Worm (Caenorhabditis elegans): ENCODE measurements around the gene gst-6.
"Not testable (repeated sequence)": the region's sequence is repeated elsewhere in the genome, so short reads cannot be mapped to it uniquely, and the experiment has no call there.

Gene gst-6

ce11 chrII:4879629-4880028 lies at the start of gene gst-6:
Gene gst-6, plus strand, starts transcription at chrII:4879891.
- no peak for TF ChIP-seq T22C8.4 (GFP tag; IDR thresholded peaks at IDR 0.05)

- TF ChIP-seq ztf-23 (GFP tag; IDR thresholded peaks at IDR 0.05) (no peak), cog-1 (tag; optimal IDR thresholded peaks at IDR 0.05) (no peak), med-1 (GFP tag; optimal IDR thresholded peaks at IDR 0.05; ENCODE audit: insufficient read depth) (no peak), ztf-29 (GFP tag; IDR thresholded peaks at IDR 0.05) (no peak), flt-1 (GFP tag; IDR thresholded peaks at IDR 0.05) (no peak), klf-2 (GFP tag; conservative IDR thresholded peaks at IDR 0.05) (no peak), T22C8.4 (GFP tag; IDR thresholded peaks at IDR 0.05) (no peak)
Observed at ce11 chrII:4834761-4835160, 44.9 kb upstream of the gst-6 start, which contains the start of the genes C33F10.11 and C33F10.1. Gene C33F10.11, minus strand, starts transcription at chrII:4834861. Gene C33F10.1, plus strand, starts transcription at chrII:4835023.

ce11 chrII:4837659-4838058 lies 42.0 kb upstream of the gst-6 start, which contains the start of gene C33F10.12:
Gene C33F10.12, minus strand, starts transcription at chrII:4837759.
- TF ChIP-seq med-1 (GFP tag; optimal IDR thresholded peaks at IDR 0.05; ENCODE audit: insufficient read depth) (no peak), cog-1 (tag; optimal IDR thresholded peaks at IDR 0.05) (no peak), ztf-23 (GFP tag; IDR thresholded peaks at IDR 0.05) (no peak), flt-1 (GFP tag; IDR thresholded peaks at IDR 0.05) (no peak), tab-1 (GFP tag; IDR thresholded peaks at IDR 0.05) (no peak), klf-2 (GFP tag; conservative IDR thresholded peaks at IDR 0.05) (no peak), ref-1 (GFP tag; conservative IDR thresholded peaks at IDR 0.05) (no peak), T22C8.4 (GFP tag; IDR thresholded peaks at IDR 0.05) (no peak)

ce11 chrII:4842143-4842658 lies 37.5 kb upstream of the gst-6 start, which contains the start of the genes T23B7.2 and nspd-4:
Gene T23B7.2, minus strand, starts transcription at chrII:4842243.
Gene nspd-4, plus strand, starts transcription at chrII:4842608.
- TF ChIP-seq cog-1 (tag; optimal IDR thresholded peaks at IDR 0.05); klf-2 (GFP tag; conservative IDR thresholded peaks at IDR 0.05); ref-1 (GFP tag; conservative IDR thresholded peaks at IDR 0.05): not testable (repeated sequence)

ce11 chrII:4849885-4850284 lies 29.8 kb upstream of the gst-6 start, which contains the start of gene T23B7.3:
Gene T23B7.3, plus strand, starts transcription at chrII:4850185.
- TF ChIP-seq klf-2 (GFP tag; conservative IDR thresholded peaks at IDR 0.05) (no peak), cog-1 (tag; optimal IDR thresholded peaks at IDR 0.05) (no peak), tab-1 (GFP tag; IDR thresholded peaks at IDR 0.05) (no peak), ztf-23 (GFP tag; IDR thresholded peaks at IDR 0.05) (no peak), flt-1 (GFP tag; IDR thresholded peaks at IDR 0.05) (no peak), ref-1 (GFP tag; conservative IDR thresholded peaks at IDR 0.05) (no peak), ztf-29 (GFP tag; IDR thresholded peaks at IDR 0.05) (no peak), T22C8.4 (GFP tag; IDR thresholded peaks at IDR 0.05) (no peak), med-1 (GFP tag; optimal IDR thresholded peaks at IDR 0.05; ENCODE audit: insufficient read depth) (no peak)

- TF ChIP-seq ref-1 (GFP tag; conservative IDR thresholded peaks at IDR 0.05) (no peak), ztf-23 (GFP tag; IDR thresholded peaks at IDR 0.05) (peak; percentile 79), T22C8.4 (GFP tag; IDR thresholded peaks at IDR 0.05) (peak; percentile 53; the same call in 1 of the 2 replicates), tab-1 (GFP tag; IDR thresholded peaks at IDR 0.05) (peak; percentile 22; the same call in 1 of the 2 replicates), med-1 (GFP tag; optimal IDR thresholded peaks at IDR 0.05; ENCODE audit: insufficient read depth) (peak; percentile 59), cog-1 (tag; optimal IDR thresholded peaks at IDR 0.05) (peak; percentile 54), klf-2 (GFP tag; conservative IDR thresholded peaks at IDR 0.05) (no peak; the same call in 1 of the 2 replicates), flt-1 (GFP tag; IDR thresholded peaks at IDR 0.05) (peak; percentile 65; the same call in 1 of the 2 replicates), ztf-29 (GFP tag; IDR thresholded peaks at IDR 0.05) (no peak)
Observed at ce11 chrII:4851594-4852106, 28.0 kb upstream of the gst-6 start, which contains the start of gene dnj-9. Gene dnj-9, plus strand, starts transcription at chrII:4852056.

ce11 chrII:4854761-4855160 lies 24.9 kb upstream of the gst-6 start:
- TF ChIP-seq cog-1 (tag; optimal IDR thresholded peaks at IDR 0.05) = no peak
- no peak for TF ChIP-seq flt-1 (GFP tag; IDR thresholded peaks at IDR 0.05)
- no peak for TF ChIP-seq ztf-23 (GFP tag; IDR thresholded peaks at IDR 0.05)
- TF ChIP-seq med-1 (GFP tag; optimal IDR thresholded peaks at IDR 0.05; ENCODE audit: insufficient read depth) = no peak
- TF ChIP-seq T22C8.4 (GFP tag; IDR thresholded peaks at IDR 0.05) = no peak

- TF ChIP-seq ztf-29 (GFP tag; IDR thresholded peaks at IDR 0.05) = no peak
- TF ChIP-seq med-1 (GFP tag; optimal IDR thresholded peaks at IDR 0.05; ENCODE audit: insufficient read depth) = no peak
- TF ChIP-seq T22C8.4 (GFP tag; IDR thresholded peaks at IDR 0.05) = no peak
- no peak for TF ChIP-seq flt-1 (GFP tag; IDR thresholded peaks at IDR 0.05)
- TF ChIP-seq cog-1 (tag; optimal IDR thresholded peaks at IDR 0.05) = no peak
- TF ChIP-seq klf-2 (GFP tag; conservative IDR thresholded peaks at IDR 0.05) = no peak
- TF ChIP-seq ref-1 (GFP tag; conservative IDR thresholded peaks at IDR 0.05) = no peak
- TF ChIP-seq ztf-23 (GFP tag; IDR thresholded peaks at IDR 0.05) = no peak
- TF ChIP-seq tab-1 (GFP tag; IDR thresholded peaks at IDR 0.05) = no peak
Observed at ce11 chrII:4855489-4855888, 24.2 kb upstream of the gst-6 start.

ce11 chrII:4856113-4856512 lies 23.6 kb upstream of the gst-6 start:
- TF ChIP-seq ztf-29 (GFP tag; IDR thresholded peaks at IDR 0.05) (no peak), ztf-23 (GFP tag; IDR thresholded peaks at IDR 0.05) (no peak)

ce11 chrII:4857086-4857485 lies 22.6 kb upstream of the gst-6 start:
- TF ChIP-seq cog-1 (tag; optimal IDR thresholded peaks at IDR 0.05) = no peak
- TF ChIP-seq ztf-23 (GFP tag; IDR thresholded peaks at IDR 0.05) = 0 out of 2 replicates have a peak, but pooled peaks have one; percentile 24
- TF ChIP-seq T22C8.4 (GFP tag; IDR thresholded peaks at IDR 0.05) = 0 out of 2 replicates have a peak, but pooled peaks have one; percentile 13

Measured in whole organism, midembryonic.